Worm (Caenorhabditis elegans): ENCODE results near the gene F32D1.11.

DNA sequence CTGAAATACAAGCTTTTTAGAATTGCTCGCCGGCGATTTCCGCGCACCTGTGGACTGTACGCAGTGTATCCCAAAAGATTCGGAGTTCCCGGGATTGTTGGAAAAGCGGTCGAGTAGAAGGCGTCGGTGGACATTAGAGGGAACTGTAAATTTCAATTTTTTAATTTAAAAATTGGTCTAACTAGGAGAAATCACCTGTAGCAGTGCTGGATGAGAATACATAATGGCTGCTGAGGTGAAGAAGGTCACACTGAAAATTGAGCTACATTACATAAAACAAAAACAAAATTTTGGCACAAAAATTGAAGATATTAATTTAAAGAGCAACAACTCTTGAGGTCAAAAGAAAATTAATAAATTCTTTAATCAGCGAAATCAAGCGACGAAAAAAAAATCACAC is 8.3 kb upstream of the F32D1.11 start, which contains the start of gene neg-1:
- no peak for TF ChIP-seq lag-1 (GFP tag; IDR thresholded peaks at IDR 0.05)
- TF ChIP-seq sptf-2 (GFP tag; optimal IDR thresholded peaks at IDR 0.05), result no peak
